Worm (Caenorhabditis elegans): Measurements from ENCODE around the gene prx-6.

- TF ChIP-seq ztf-4 (tag; optimal IDR thresholded peaks at IDR 0.05) (no peak), nhr-23 (tag; optimal IDR thresholded peaks at IDR 0.05) (no peak), snpc-4 (tag; optimal IDR thresholded peaks at IDR 0.05) (no peak)
Observed at ce11 chrV:4676812-4677211, 43.1 kb downstream of the prx-6 start.
